Fruit fly (Drosophila melanogaster) whole organism, pupa: ENCODE data around the gene CenG1A.

Source experiments
- CG13204 ChIP-seq: fragments of 200-800 bp; sonication (Bioruptor generic); optimal IDR thresholded peaks from 2 replicates; lab custom pipeline; 2018; ENCODE audit warnings: missing biosample characterization, mild to moderate bottlenecking, missing genetic modification characterization, moderate library complexity
- CG32121 ChIP-seq: fragments of 200-800 bp; sonication (Bioruptor generic); IDR thresholded peaks from 2 replicates; pipeline ENCODE4 v1.3.6; 2022; ENCODE audit warnings: missing biosample characterization, missing genetic modification characterization
- EcR ChIP-seq: fragments of 200-800 bp; sonication (Bioruptor generic); optimal IDR thresholded peaks from 3 replicates; lab custom pipeline; 2019; ENCODE audit warnings: missing biosample characterization, missing genetic modification characterization, mild to moderate bottlenecking, moderate library complexity, missing genetic modification reagents
- Pif1A ChIP-seq: fragments of 200-800 bp; sonication (Bioruptor generic); optimal IDR thresholded peaks from 3 replicates; lab custom pipeline; 2016; ENCODE audit warnings: missing biosample characterization, missing genetic modification characterization
- fd96Ca ChIP-seq: fragments of 200-800 bp; sonication (Bioruptor generic); IDR thresholded peaks from 3 replicates; pipeline ENCODE4 v1.3.6; 2022; ENCODE audit warnings: missing biosample characterization, missing genetic modification characterization

DNA sequence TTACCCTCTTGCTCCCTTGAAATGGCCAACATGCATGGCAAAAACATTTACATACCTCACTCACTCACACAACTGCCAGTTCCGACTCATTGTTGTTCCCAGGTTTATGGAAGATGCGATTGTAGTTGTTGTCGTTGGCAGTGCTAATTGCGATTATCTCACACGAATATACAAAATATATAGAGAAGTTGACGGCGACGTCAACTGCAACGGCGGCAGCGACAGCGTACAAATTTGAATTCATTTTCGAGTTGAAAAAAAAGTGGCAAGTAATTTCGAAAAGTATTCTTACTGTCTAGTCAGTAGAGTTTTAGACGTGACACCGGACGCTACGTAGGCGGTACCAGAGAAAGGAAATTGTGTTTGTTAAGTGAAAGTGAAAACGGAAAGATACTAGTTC, 79.1 kb downstream of the CenG1A start, which contains the start of gene Ance-3:
- no peak for TF ChIP-seq EcR (GFP tag; lab: Kevin White, UChicago)
- TF ChIP-seq fd96Ca: no peak
- no peak for TF ChIP-seq CG32121 (GFP tag; lab: Robert Waterston, UW)
- TF ChIP-seq CG13204 (GFP tag; lab: Kevin White, UChicago): no peak
- no peak for TF ChIP-seq Pif1A (GFP tag; lab: Kevin White, UChicago)
